Fruit fly (Drosophila melanogaster) whole organism, embryonic: ENCODE measurements around the gene CG1142.

ENCODE experiments used
- Abd-B ChIP-seq: fragments of 200-800 bp; sonication (Bioruptor generic); optimal IDR thresholded peaks from 2 replicates; lab custom pipeline; 2018; ENCODE audit warnings: missing biosample characterization, mild to moderate bottlenecking, missing genetic modification characterization, moderate library complexity
- CG10321 ChIP-seq: fragments of 200-800 bp; sonication (Bioruptor generic); IDR thresholded peaks from 2 replicates; pipeline ENCODE4 v1.3.6; 2022; ENCODE audit warnings: missing biosample characterization, missing genetic modification characterization
- CG10543 ChIP-seq: fragments of 200-800 bp; sonication (Bioruptor generic); optimal IDR thresholded peaks from 3 replicates; lab custom pipeline; 2017; ENCODE audit warnings: missing biosample characterization, mild to moderate bottlenecking, missing genetic modification characterization, moderate library complexity
- CG10565 ChIP-seq: fragments of 200-800 bp; sonication (Bioruptor generic); optimal IDR thresholded peaks from 3 replicates; lab custom pipeline; 2016; ENCODE audit warnings: missing biosample characterization, mild to moderate bottlenecking, missing genetic modification characterization
- CG11093 ChIP-seq: fragments of 200-800 bp; sonication (Bioruptor generic); IDR thresholded peaks from 3 replicates; pipeline ENCODE4 v1.3.6; 2022; ENCODE audit warnings: missing biosample characterization, missing genetic modification characterization
- CG12071 ChIP-seq: fragments of 200-800 bp; sonication (Bioruptor generic); optimal IDR thresholded peaks from 3 replicates; lab custom pipeline; 2018; ENCODE audit warnings: missing biosample characterization, mild to moderate bottlenecking, missing genetic modification characterization
- CG13424 ChIP-seq: fragments of 200-800 bp; sonication (Bioruptor generic); optimal IDR thresholded peaks from 2 replicates; lab custom pipeline; 2019; ENCODE audit warnings: missing biosample characterization, mild to moderate bottlenecking, missing genetic modification characterization, moderate library complexity
- CG15601 ChIP-seq: fragments of 200-800 bp; sonication (Bioruptor generic); optimal IDR thresholded peaks from 3 replicates; lab custom pipeline; 2019; ENCODE audit warnings: missing biosample characterization, mild to moderate bottlenecking, missing genetic modification characterization, moderate library complexity
- CG15696 ChIP-seq: fragments of 200-800 bp; sonication (Bioruptor generic); optimal IDR thresholded peaks from 2 replicates; lab custom pipeline; 2019; ENCODE audit warnings: missing biosample characterization, mild to moderate bottlenecking, missing genetic modification characterization, moderate library complexity
- CG2202 ChIP-seq: fragments of 200-800 bp; sonication (Bioruptor generic); optimal IDR thresholded peaks from 2 replicates; lab custom pipeline; 2018; ENCODE audit warnings: missing biosample characterization, mild to moderate bottlenecking, missing genetic modification characterization
- CG30403 ChIP-seq: fragments of 200-800 bp; sonication (Bioruptor generic); optimal IDR thresholded peaks from 3 replicates; lab custom pipeline; 2016; ENCODE audit warnings: missing biosample characterization, missing genetic modification characterization
- CG32772 ChIP-seq: fragments of 200-800 bp; sonication (Bioruptor generic); IDR thresholded peaks from 2 replicates; pipeline ENCODE4 v1.3.6; 2022; ENCODE audit warnings: missing biosample characterization, missing genetic modification characterization
- CG34422 ChIP-seq: fragments of 200-800 bp; sonication (Bioruptor generic); IDR thresholded peaks from 3 replicates; pipeline ENCODE4 v1.3.6; 2022; ENCODE audit warnings: missing biosample characterization, missing genetic modification characterization
- CG42726 ChIP-seq: fragments of 200-800 bp; sonication (Bioruptor generic); IDR thresholded peaks from 2 replicates; pipeline ENCODE4 v1.3.6; 2022; ENCODE audit warnings: missing biosample characterization, missing genetic modification characterization; ENCODE audit not compliant: partially characterized antibody
- CG4328 ChIP-seq: fragments of 200-800 bp; sonication (Bioruptor generic); optimal IDR thresholded peaks from 3 replicates; lab custom pipeline; 2017; ENCODE audit warnings: missing biosample characterization, missing genetic modification reagents, missing genetic modification characterization
- CG4360 ChIP-seq: fragments of 200-800 bp; sonication (Bioruptor generic); IDR thresholded peaks from 2 replicates; pipeline ENCODE4 v1.3.6; 2022; ENCODE audit warnings: missing biosample characterization, missing genetic modification characterization
- CG7963 ChIP-seq: fragments of 200-800 bp; sonication (Bioruptor generic); IDR thresholded peaks from 3 replicates; pipeline ENCODE4 v1.3.6; 2022; ENCODE audit warnings: missing biosample characterization, missing genetic modification characterization; ENCODE audit not compliant: partially characterized antibody
- CG8359 ChIP-seq: fragments of 200-800 bp; sonication (Bioruptor generic); optimal IDR thresholded peaks from 2 replicates; lab custom pipeline; 2017; ENCODE audit warnings: missing biosample characterization, mild to moderate bottlenecking, missing genetic modification characterization, borderline replicate concordance
- CG8388 ChIP-seq: fragments of 200-800 bp; sonication (Bioruptor generic); optimal IDR thresholded peaks from 2 replicates; lab custom pipeline; 2019; ENCODE audit warnings: missing biosample characterization, mild to moderate bottlenecking, missing genetic modification characterization, moderate library complexity
- CG8924 ChIP-seq: fragments of 200-800 bp; optimal IDR thresholded peaks from 3 replicates; lab custom pipeline; 2019; ENCODE audit warnings: missing biosample characterization, mild to moderate bottlenecking, missing genetic modification characterization, moderate library complexity
- CkIIα-i1 ChIP-seq: fragments of 200-800 bp; sonication (Bioruptor generic); IDR thresholded peaks from 2 replicates; pipeline ENCODE4 v1.3.6; 2022; ENCODE audit warnings: missing biosample characterization, missing genetic modification characterization
- D19A ChIP-seq: fragments of 200-800 bp; optimal IDR thresholded peaks from 3 replicates; lab custom pipeline; 2019; ENCODE audit warnings: missing biosample characterization, mild to moderate bottlenecking, missing genetic modification characterization, moderate library complexity
- Dbx ChIP-seq: fragments of 200-800 bp; sonication (Bioruptor generic); IDR thresholded peaks from 3 replicates; pipeline ENCODE4 v1.3.6; 2022; ENCODE audit warnings: missing biosample characterization, missing genetic modification characterization
- Hr39 ChIP-seq: fragments of >200 bp; optimal IDR thresholded peaks from 2 replicates; lab custom pipeline; 2017
- Hr51 ChIP-seq, 2 experiments: fragments of 200-800 bp; sonication (Bioruptor generic); optimal IDR thresholded peaks; 2 replicates in 1 of 2; 3 replicates in 1 of 2; lab custom pipeline; 2016 to 2018; ENCODE audit warnings: missing biosample characterization in 2 of 2, missing genetic modification characterization in 2 of 2, mild to moderate bottlenecking in 1 of 2, moderate library complexity in 1 of 2
- Oaz ChIP-seq: fragments of 200-800 bp; sonication (Bioruptor generic); IDR thresholded peaks from 2 replicates; pipeline ENCODE4 v1.3.6; 2022; ENCODE audit warnings: missing biosample characterization, missing genetic modification characterization
- Ravus ChIP-seq: fragments of 200-800 bp; sonication (Bioruptor generic); IDR thresholded peaks from 2 replicates; pipeline ENCODE4 v1.3.6; 2022; ENCODE audit warnings: missing biosample characterization, missing genetic modification characterization
- Sox100B ChIP-seq: fragments of 200-800 bp; sonication (Bioruptor generic); optimal IDR thresholded peaks from 3 replicates; lab custom pipeline; 2018; ENCODE audit warnings: missing biosample characterization, mild to moderate bottlenecking, missing genetic modification characterization
- Sox102F ChIP-seq: fragments of 200-800 bp; sonication (Bioruptor generic); optimal IDR thresholded peaks from 2 replicates; lab custom pipeline; 2018; ENCODE audit warnings: missing biosample characterization, mild to moderate bottlenecking, missing genetic modification characterization, moderate library complexity
- ara ChIP-seq: fragments of 200-800 bp; sonication (Bioruptor generic); IDR thresholded peaks from 2 replicates; pipeline ENCODE4 v1.3.6; 2022; ENCODE audit warnings: missing biosample characterization, missing genetic modification characterization
- ato ChIP-seq: fragments of 200-800 bp; sonication (Bioruptor generic); IDR thresholded peaks from 2 replicates; pipeline ENCODE4 v1.3.6; 2022; ENCODE audit warnings: missing biosample characterization, missing genetic modification characterization; ENCODE audit not compliant: partially characterized antibody
- bbx ChIP-seq: fragments of 200-800 bp; sonication (Bioruptor generic); IDR thresholded peaks from 2 replicates; pipeline ENCODE4 v1.3.6; 2022; ENCODE audit warnings: missing biosample characterization, missing genetic modification characterization; ENCODE audit not compliant: partially characterized antibody
- br ChIP-seq: fragments of >200 bp; optimal IDR thresholded peaks from 2 replicates; lab custom pipeline; 2017
- fru ChIP-seq: fragments of >200 bp; optimal IDR thresholded peaks from 2 replicates; lab custom pipeline; 2017
- gcm ChIP-seq: fragments of 200-800 bp; sonication (Bioruptor generic); optimal IDR thresholded peaks from 2 replicates; lab custom pipeline; 2019; ENCODE audit warnings: missing biosample characterization, mild to moderate bottlenecking, missing genetic modification characterization, moderate library complexity
- grau ChIP-seq: fragments of 200-800 bp; optimal IDR thresholded peaks from 3 replicates; lab custom pipeline; 2019; ENCODE audit warnings: missing biosample characterization, mild to moderate bottlenecking, missing genetic modification characterization, moderate library complexity
- ham ChIP-seq: fragments of 200-800 bp; sonication (Bioruptor generic); IDR thresholded peaks from 2 replicates; pipeline ENCODE4 v1.3.6; 2022; ENCODE audit warnings: missing biosample characterization, missing genetic modification characterization
- lola ChIP-seq, 3 experiments: fragments of >200 bp in 2 of 3; fragments of 200-800 bp in 1 of 3; sonication (Bioruptor generic) in 1 of 3; optimal IDR thresholded peaks; 2 replicates each; lab custom pipeline; 2017 to 2019; ENCODE audit warnings: missing biosample characterization in 3 of 3, missing genetic modification characterization in 3 of 3, mild to moderate bottlenecking in 1 of 3, moderate library complexity in 1 of 3
- lov ChIP-seq, 2 experiments: fragments of 200-800 bp in 1 of 2; fragments of >200 bp in 1 of 2; sonication (Bioruptor generic) in 1 of 2; IDR thresholded peaks in 1 of 2; optimal IDR thresholded peaks in 1 of 2; 2 replicates in 1 of 2; 3 replicates in 1 of 2; pipeline versions ENCODE4 v1.3.6 to Lab custom; 2017 to 2022; ENCODE audit warnings: missing biosample characterization in 1 of 2, missing genetic modification characterization in 1 of 2
- onecut ChIP-seq: fragments of 200-800 bp; sonication (Bioruptor generic); IDR thresholded peaks from 2 replicates; pipeline ENCODE4 v1.3.6; 2022; ENCODE audit warnings: missing biosample characterization, missing genetic modification characterization
- otp ChIP-seq: fragments of 200-800 bp; sonication (Bioruptor generic); IDR thresholded peaks from 3 replicates; pipeline ENCODE4, ENCODE4 v1.3.6; 2022; ENCODE audit warnings: missing biosample characterization, missing genetic modification characterization
- p53 ChIP-seq: fragments of 200-800 bp; sonication (Bioruptor generic); optimal IDR thresholded peaks from 2 replicates; lab custom pipeline; 2016; ENCODE audit warnings: missing biosample characterization, missing genetic modification characterization
- pfk ChIP-seq: fragments of 200-800 bp; sonication (Bioruptor generic); optimal IDR thresholded peaks from 2 replicates; lab custom pipeline; 2018; ENCODE audit warnings: missing biosample characterization, mild to moderate bottlenecking, missing genetic modification characterization, moderate library complexity
- psq ChIP-seq: fragments of 200-800 bp; sonication (Bioruptor generic); optimal IDR thresholded peaks from 2 replicates; lab custom pipeline; 2017; ENCODE audit warnings: missing biosample characterization, missing genetic modification characterization
- row ChIP-seq: fragments of 200-800 bp; sonication (Bioruptor generic); IDR thresholded peaks from 3 replicates; pipeline ENCODE4 v1.3.6; 2022; ENCODE audit warnings: missing biosample characterization, missing genetic modification characterization
- sd ChIP-seq: fragments of 200-800 bp; sonication (Bioruptor generic); optimal IDR thresholded peaks from 3 replicates; lab custom pipeline; 2018; ENCODE audit warnings: missing biosample characterization, mild to moderate bottlenecking, missing genetic modification characterization, moderate library complexity
- toy ChIP-seq: fragments of 200-800 bp; sonication (Bioruptor generic); IDR thresholded peaks from 2 replicates; pipeline ENCODE4 v1.3.6; 2022; ENCODE audit warnings: missing biosample characterization, missing genetic modification characterization
- wek ChIP-seq: fragments of 200-800 bp; sonication (Bioruptor generic); optimal IDR thresholded peaks from 3 replicates; lab custom pipeline; 2018; ENCODE audit warnings: missing biosample characterization, mild to moderate bottlenecking, missing genetic modification characterization, moderate library complexity
- zen2 ChIP-seq: fragments of 200-800 bp; sonication (Bioruptor generic); IDR thresholded peaks from 3 replicates; pipeline ENCODE4 v1.3.6; 2022; ENCODE audit warnings: missing biosample characterization, missing genetic modification characterization; ENCODE audit not compliant: partially characterized antibody

CG1142 gene

dm6 chr3R:7506314-7506988, 32.9 kb upstream of the CG1142 start (continued):
- peak; percentile 17 for TF ChIP-seq Sox100B (GFP tag; lab: Kevin White, UChicago)
- no peak for TF ChIP-seq D19A (tag; lab: Kevin White, UChicago)
- TF ChIP-seq CG34422 = peak; percentile 67; the same call in 2 of the 3 replicates
- no peak for TF ChIP-seq CG4360 (GFP tag; lab: Robert Waterston, UW)
- no peak; the same call in 2 of the 3 replicates for TF ChIP-seq otp (GFP tag; lab: Robert Waterston, UW)
- peak; percentile 67 for TF ChIP-seq CG13424 (tag; lab: Kevin White, UChicago)
- TF ChIP-seq Abd-B (GFP tag; lab: Kevin White, UChicago) = peak; percentile 66
- no peak for TF ChIP-seq bbx (GFP tag; lab: Robert Waterston, UW)
- TF ChIP-seq CkIIα-i1 (GFP tag; lab: Robert Waterston, UW) = 0 out of 2 replicates have a peak, but pooled peaks have one; percentile 21
- TF ChIP-seq fru = no peak
- TF ChIP-seq p53 (GFP tag; lab: Kevin White, UChicago) = peak; percentile 53
- TF ChIP-seq CG42726 = no peak
- TF ChIP-seq CG10321 (GFP tag; lab: Robert Waterston, UW) = peak; percentile 57
- TF ChIP-seq CG4328 (GFP tag; lab: Kevin White, UChicago) = peak; percentile 26
- peak; percentile 28 for TF ChIP-seq CG8388 (GFP tag; lab: Kevin White, UChicago)
- TF ChIP-seq CG32772 (GFP tag; lab: Robert Waterston, UW) = peak; percentile 59; the same call in 1 of the 2 replicates
- TF ChIP-seq lola (GFP tag; optimal IDR thresholded peaks at IDR 0.05; lab: Kevin White, UChicago) = no peak
- TF ChIP-seq grau (tag; lab: Kevin White, UChicago) = peak; percentile 87
- peak; percentile 77 to 78 for TF ChIP-seq Hr51 (GFP tag; optimal IDR thresholded peaks at IDR 0.05; lab: Kevin White, UChicago)
- no peak for TF ChIP-seq ato (GFP tag; lab: Robert Waterston, UW)
- peak; percentile 71 for TF ChIP-seq CG10543
- peak; percentile 77 for TF ChIP-seq sd
- TF ChIP-seq Hr39 (lab: Kevin White, UChicago) = no peak
- peak; percentile 79 for TF ChIP-seq CG8924
- TF ChIP-seq Ravus = peak; percentile 56
- no peak for TF ChIP-seq CG7963 (GFP tag; lab: Robert Waterston, UW)
- TF ChIP-seq lov (optimal IDR thresholded peaks at IDR 0.05; lab: Kevin White, UChicago) = no peak
- no peak for TF ChIP-seq lov (GFP tag; IDR thresholded peaks at IDR 0.05; lab: Robert Waterston, UW)
- peak; percentile 27 for TF ChIP-seq CG15696 (tag; lab: Kevin White, UChicago)
- peak; percentile 95 for TF ChIP-seq Dbx (GFP tag; lab: Robert Waterston, UW)
- no peak for TF ChIP-seq wek (GFP tag; lab: Kevin White, UChicago)
- no peak for TF ChIP-seq br
- TF ChIP-seq ham (GFP tag; lab: Robert Waterston, UW) = peak; percentile 36; the same call in 1 of the 2 replicates
- TF ChIP-seq pfk (GFP tag; lab: Kevin White, UChicago) = no peak
- TF ChIP-seq psq (GFP tag; lab: Kevin White, UChicago) = peak; percentile 7
- no peak for TF ChIP-seq onecut
- TF ChIP-seq CG12071 (GFP tag; lab: Kevin White, UChicago) = peak; percentile 79
- TF ChIP-seq row (GFP tag; lab: Robert Waterston, UW) = peak; percentile 86
- TF ChIP-seq gcm = no peak
- peak; percentile 85 for TF ChIP-seq CG30403
- peak; percentile 21; the same call in 1 of the 3 replicates for TF ChIP-seq CG11093 (GFP tag; lab: Robert Waterston, UW)
- no peak for TF ChIP-seq CG2202 (tag; lab: Kevin White, UChicago)
- TF ChIP-seq CG8359 (GFP tag; lab: Kevin White, UChicago) = no peak
- TF ChIP-seq Oaz (GFP tag; lab: Robert Waterston, UW) = peak; percentile 69
- no peak for TF ChIP-seq ara (GFP tag; lab: Robert Waterston, UW)
- no peak for TF ChIP-seq CG15601 (tag; lab: Kevin White, UChicago)
- TF ChIP-seq toy (GFP tag; lab: Robert Waterston, UW) = peak; percentile 77; the same call in 1 of the 2 replicates
- no peak for TF ChIP-seq CG10565 (GFP tag; lab: Kevin White, UChicago)
- no peak for TF ChIP-seq zen2
- peak; percentile 55 for TF ChIP-seq Sox102F (GFP tag; lab: Kevin White, UChicago)
